Fruit fly (Drosophila melanogaster): ENCODE measurements around the gene Brr2.

Brr2 gene

DNA sequence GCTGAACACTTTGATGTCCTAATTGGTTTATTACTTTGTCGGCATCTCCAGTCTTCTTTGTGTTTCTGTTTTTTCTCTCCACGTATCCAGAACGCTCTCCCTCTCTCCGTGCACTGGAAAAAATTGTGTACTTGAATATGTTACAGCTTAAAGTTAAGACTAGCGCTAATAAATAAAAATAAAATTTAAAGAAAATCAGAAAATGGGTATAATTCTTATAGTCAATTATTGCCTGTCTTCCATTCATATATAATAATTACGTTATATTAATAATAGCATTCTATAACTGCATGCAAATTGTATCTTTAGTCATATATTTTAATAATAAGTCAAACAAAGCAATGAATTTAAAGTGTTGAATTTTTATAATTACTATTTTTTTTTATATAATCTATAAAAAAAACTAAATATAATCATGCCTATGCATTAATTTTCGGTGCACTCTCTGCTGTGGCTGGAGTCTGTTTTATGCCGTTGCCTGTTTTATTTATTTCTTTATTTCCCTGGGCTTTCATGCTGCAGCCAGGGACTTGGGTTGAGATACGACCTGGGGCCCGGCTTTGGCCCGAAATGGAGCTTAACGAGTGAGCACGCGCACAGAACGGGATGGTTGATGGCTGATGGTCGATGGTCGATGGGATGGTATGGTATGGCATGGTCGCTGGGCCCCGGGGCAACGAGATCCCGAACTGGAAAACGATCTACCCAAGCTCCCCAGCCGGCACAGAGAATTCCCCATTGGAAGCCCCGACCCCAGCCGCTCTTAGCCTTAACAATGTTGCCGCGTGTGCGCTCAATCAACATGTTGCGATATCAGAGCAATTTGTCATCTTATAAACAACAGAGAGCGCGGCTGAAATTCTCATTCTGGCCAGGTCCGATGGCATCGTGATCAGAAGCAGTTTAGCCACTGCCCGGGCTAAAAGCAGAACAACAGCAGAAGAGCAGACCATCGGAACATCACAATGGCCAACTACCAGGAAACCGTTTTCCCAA, 48.4 kb upstream of the Brr2 start (continued):
- TF ChIP-seq CG8388 (GFP tag; optimal IDR thresholded peaks at IDR 0.05) (peak; percentile 37), CG10267 (tag; optimal IDR thresholded peaks at IDR 0.05) (peak; percentile 67), pan (optimal IDR thresholded peaks at IDR 0.05) (peak in 1 of 2 experiments; percentile 21), pan (GFP tag; optimal IDR thresholded peaks at IDR 0.05 in 1 of 2, IDR thresholded peaks at IDR 0.05 in 1 of 2) (peak in 1 of 2 experiments; percentile 36), D (optimal IDR thresholded peaks at IDR 0.05) (no peak), D (GFP tag; optimal IDR thresholded peaks at IDR 0.05) (peak; percentile 5), CG1024 (GFP tag; IDR thresholded peaks at IDR 0.05) (0 out of 2 replicates have a peak, but pooled peaks have one; percentile 2), dan (GFP tag; IDR thresholded peaks at IDR 0.05) (no peak), NFAT (GFP tag; IDR thresholded peaks at IDR 0.05) (no peak), fd96Cb (tag; optimal IDR thresholded peaks at IDR 0.05) (peak; percentile 36), onecut (GFP tag; IDR thresholded peaks at IDR 0.05) (no peak), CG2678 (tag; optimal IDR thresholded peaks at IDR 0.05) (peak; percentile 19), CG9727 (GFP tag; optimal IDR thresholded peaks at IDR 0.05) (peak; percentile 45), grau (tag; optimal IDR thresholded peaks at IDR 0.05) (peak; percentile 13), CG18262 (tag; optimal IDR thresholded peaks at IDR 0.05) (peak; percentile 87), bowl (GFP tag; IDR thresholded peaks at IDR 0.05) (no peak), dmrt11E (tag; optimal IDR thresholded peaks at IDR 0.05) (peak; percentile 75), CG7839 (tag; optimal IDR thresholded peaks at IDR 0.05) (peak; percentile 30), nmo (GFP tag; optimal IDR thresholded peaks at IDR 0.05) (peak; percentile 56), nom (GFP tag; optimal IDR thresholded peaks at IDR 0.05) (peak; percentile 31), Stat92E (GFP tag; optimal IDR thresholded peaks at IDR 0.05) (peak in 1 of 3 experiments; percentile 9), Adf1 (GFP tag; IDR thresholded peaks at IDR 0.05) (no peak), vvl (GFP tag; IDR thresholded peaks at IDR 0.05) (0 out of 2 replicates have a peak, but pooled peaks have one; percentile 19), CG10979 (tag; optimal IDR thresholded peaks at IDR 0.05) (peak; percentile 80), cwo (GFP tag; optimal IDR thresholded peaks at IDR 0.05) (no peak), phol (tag; optimal IDR thresholded peaks at IDR 0.05) (peak; percentile 58), CG12155 (GFP tag; optimal IDR thresholded peaks at IDR 0.05) (no peak), CG17829 (tag; optimal IDR thresholded peaks at IDR 0.05) (peak; percentile 74), Hey (tag; optimal IDR thresholded peaks at IDR 0.05) (no peak), Max (GFP tag; optimal IDR thresholded peaks at IDR 0.05) (no peak), CG12391 (tag; optimal IDR thresholded peaks at IDR 0.05) (peak; percentile 42), gem (tag; optimal IDR thresholded peaks at IDR 0.05) (peak; percentile 59), D19A (tag; optimal IDR thresholded peaks at IDR 0.05) (peak; percentile 51), CG15696 (tag; optimal IDR thresholded peaks at IDR 0.05) (peak; percentile 51), CG18599 (GFP tag; optimal IDR thresholded peaks at IDR 0.05) (no peak), sens (GFP tag) (no peak), ken (GFP tag; IDR thresholded peaks at IDR 0.05) (no peak)

DNA sequence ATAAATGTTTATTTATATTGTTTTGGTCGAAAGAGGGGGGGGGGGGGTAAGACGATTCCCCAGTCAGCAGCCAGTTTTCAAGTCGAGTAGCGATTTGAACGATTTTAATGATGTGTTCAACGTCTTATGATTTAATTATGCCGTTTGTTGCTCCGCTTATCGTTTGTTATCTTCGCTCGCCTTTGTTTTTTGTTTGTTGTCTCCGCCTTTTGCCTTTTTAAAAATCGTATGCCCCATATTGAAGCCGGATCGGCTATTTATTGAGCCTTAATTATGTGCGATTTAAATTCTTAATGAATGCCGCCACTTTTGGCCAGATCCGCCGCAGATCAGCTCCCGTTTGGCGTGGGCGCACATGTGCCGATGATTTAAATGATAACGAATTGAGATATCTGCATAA, 46.8 kb upstream of the Brr2 start:
- no peak for TF ChIP-seq kni (GFP tag; optimal IDR thresholded peaks at IDR 0.05)
- no peak for TF ChIP-seq Ravus (GFP tag; IDR thresholded peaks at IDR 0.05)
- no peak for TF ChIP-seq CG8944 (GFP tag; optimal IDR thresholded peaks at IDR 0.05)
- no peak for TF ChIP-seq Doc2 (GFP tag; IDR thresholded peaks at IDR 0.05)
- no peak for TF ChIP-seq CG17568 (GFP tag; optimal IDR thresholded peaks at IDR 0.05)
- TF ChIP-seq pnt (GFP tag; optimal IDR thresholded peaks at IDR 0.05), result no peak
- TF ChIP-seq trh (GFP tag; optimal IDR thresholded peaks at IDR 0.05), result no peak
- TF ChIP-seq bowl (GFP tag; IDR thresholded peaks at IDR 0.05), result peak; percentile 48; the same call in 1 of the 2 replicates
- TF ChIP-seq CG32767 (GFP tag; IDR thresholded peaks at IDR 0.05), result no peak
- no peak for TF ChIP-seq CG6854 (GFP tag; optimal IDR thresholded peaks at IDR 0.05)
- TF ChIP-seq HHEX (GFP tag; optimal IDR thresholded peaks at IDR 0.05), result no peak
- no peak for TF ChIP-seq aop (GFP tag; IDR thresholded peaks at IDR 0.05)
- no peak for TF ChIP-seq slp2 (GFP tag; optimal IDR thresholded peaks at IDR 0.05)
- TF ChIP-seq pros (GFP tag; optimal IDR thresholded peaks at IDR 0.05), result peak; percentile 53
